Fruit fly (Drosophila melanogaster) whole organism, embryonic: ENCODE data around the gene CG6168.

Source experiments
- Atf6 ChIP-seq: fragments of 200-800 bp; sonication (Bioruptor generic); IDR thresholded peaks from 2 replicates; pipeline ENCODE4 v1.3.6; 2022; ENCODE audit warnings: missing biosample characterization, missing genetic modification characterization
- Awh ChIP-seq: fragments of 200-800 bp; sonication (Bioruptor generic); IDR thresholded peaks from 2 replicates; pipeline ENCODE4, ENCODE4 v1.3.6; 2022; ENCODE audit warnings: missing biosample characterization, missing genetic modification characterization
- CG10267 ChIP-seq: fragments of 200-800 bp; sonication (Bioruptor generic); optimal IDR thresholded peaks from 2 replicates; lab custom pipeline; 2018; ENCODE audit warnings: missing biosample characterization, mild to moderate bottlenecking, missing genetic modification characterization, moderate library complexity
- CG11093 ChIP-seq: fragments of 200-800 bp; sonication (Bioruptor generic); IDR thresholded peaks from 3 replicates; pipeline ENCODE4 v1.3.6; 2022; ENCODE audit warnings: missing biosample characterization, missing genetic modification characterization
- CG11247 ChIP-seq: fragments of 200-800 bp; sonication (Bioruptor generic); IDR thresholded peaks from 2 replicates; pipeline ENCODE4 v1.3.6; 2022; ENCODE audit warnings: missing biosample characterization, missing genetic modification characterization
- CG11504 ChIP-seq: fragments of 200-800 bp; sonication (Bioruptor generic); optimal IDR thresholded peaks from 3 replicates; lab custom pipeline; 2019; ENCODE audit warnings: missing biosample characterization, mild to moderate bottlenecking, missing genetic modification characterization, moderate library complexity
- CG11695 ChIP-seq: fragments of 200-800 bp; sonication (Bioruptor generic); IDR thresholded peaks from 3 replicates; pipeline ENCODE4 v1.3.6; 2022; ENCODE audit warnings: missing biosample characterization, missing genetic modification characterization
- CG14965 ChIP-seq: fragments of 200-800 bp; sonication (Bioruptor generic); optimal IDR thresholded peaks from 2 replicates; lab custom pipeline; 2016; ENCODE audit warnings: missing biosample characterization, missing genetic modification characterization, borderline replicate concordance
- CG30020 ChIP-seq: fragments of 200-800 bp; optimal IDR thresholded peaks from 2 replicates; lab custom pipeline; 2019; ENCODE audit warnings: missing biosample characterization, mild to moderate bottlenecking, missing genetic modification characterization, moderate library complexity
- CG32772 ChIP-seq: fragments of 200-800 bp; sonication (Bioruptor generic); IDR thresholded peaks from 2 replicates; pipeline ENCODE4 v1.3.6; 2022; ENCODE audit warnings: missing biosample characterization, missing genetic modification characterization
- CG3847 ChIP-seq: fragments of 200-800 bp; sonication (Bioruptor generic); IDR thresholded peaks from 2 replicates; pipeline ENCODE4 v1.3.6; 2022; ENCODE audit warnings: missing biosample characterization, missing genetic modification characterization
- CG4617 ChIP-seq: fragments of 200-800 bp; sonication (Bioruptor generic); optimal IDR thresholded peaks from 3 replicates; lab custom pipeline; 2016; ENCODE audit warnings: missing biosample characterization, missing genetic modification characterization, borderline replicate concordance
- CG4730 ChIP-seq: fragments of 200-800 bp; sonication (Bioruptor generic); IDR thresholded peaks from 2 replicates; pipeline ENCODE4 v1.3.6; 2022; ENCODE audit warnings: missing biosample characterization, missing genetic modification characterization
- CG7745 ChIP-seq: fragments of 200-800 bp; sonication (Bioruptor generic); optimal IDR thresholded peaks from 2 replicates; lab custom pipeline; 2018; ENCODE audit warnings: missing biosample characterization, mild to moderate bottlenecking, missing genetic modification characterization, moderate library complexity
- CG8924 ChIP-seq: fragments of 200-800 bp; optimal IDR thresholded peaks from 3 replicates; lab custom pipeline; 2019; ENCODE audit warnings: missing biosample characterization, mild to moderate bottlenecking, missing genetic modification characterization, moderate library complexity
- CG8944 ChIP-seq: fragments of 200-800 bp; sonication (Bioruptor generic); optimal IDR thresholded peaks from 3 replicates; lab custom pipeline; 2016; ENCODE audit warnings: missing biosample characterization, missing genetic modification characterization
- Drgx ChIP-seq: fragments of 200-800 bp; sonication (Bioruptor generic); IDR thresholded peaks from 2 replicates; pipeline ENCODE4 v1.3.6; 2022; ENCODE audit warnings: missing biosample characterization, missing genetic modification characterization
- Gug ChIP-seq: fragments of 200-800 bp; sonication (Bioruptor generic); IDR thresholded peaks from 4 replicates; pipeline ENCODE4 v1.3.6; 2022; ENCODE audit warnings: missing biosample characterization, missing genetic modification characterization
- H15 ChIP-seq: fragments of 200-800 bp; sonication (Bioruptor generic); IDR thresholded peaks from 3 replicates; pipeline ENCODE4 v1.3.6; 2022; ENCODE audit warnings: missing biosample characterization, missing genetic modification characterization
- HmgD ChIP-seq: fragments of 200-800 bp; sonication (Bioruptor generic); optimal IDR thresholded peaks from 3 replicates; lab custom pipeline; 2016; ENCODE audit warnings: missing biosample characterization, missing genetic modification characterization
- HmgZ ChIP-seq: fragments of 200-800 bp; sonication (Bioruptor generic); optimal IDR thresholded peaks from 2 replicates; lab custom pipeline; 2018; ENCODE audit warnings: missing biosample characterization, mild to moderate bottlenecking, missing genetic modification characterization
- Lim3 ChIP-seq: fragments of 200-800 bp; sonication (Bioruptor generic); IDR thresholded peaks from 2 replicates; pipeline ENCODE4 v1.3.6; 2022; ENCODE audit warnings: missing biosample characterization, missing genetic modification characterization
- Meics ChIP-seq: fragments of 200-800 bp; sonication (Bioruptor generic); optimal IDR thresholded peaks from 2 replicates; lab custom pipeline; 2017; ENCODE audit warnings: missing biosample characterization, mild to moderate bottlenecking, missing genetic modification characterization
- NK7.1 ChIP-seq: fragments of 200-800 bp; sonication (Bioruptor generic); optimal IDR thresholded peaks from 3 replicates; lab custom pipeline; 2016; ENCODE audit warnings: missing biosample characterization, missing genetic modification characterization
- Ptx1 ChIP-seq: fragments of 200-800 bp; sonication (Bioruptor generic); IDR thresholded peaks from 2 replicates; pipeline ENCODE4 v1.3.6; 2022; ENCODE audit warnings: missing biosample characterization, missing genetic modification characterization
- Ssrp ChIP-seq: fragments of 200-800 bp; sonication (Bioruptor generic); optimal IDR thresholded peaks from 2 replicates; lab custom pipeline; 2018; ENCODE audit warnings: missing biosample characterization, mild to moderate bottlenecking, missing genetic modification characterization, moderate library complexity
- Taf1 ChIP-seq: fragments of 200-800 bp; sonication (Bioruptor generic); IDR thresholded peaks from 2 replicates; pipeline ENCODE4 v1.3.6; 2022; ENCODE audit warnings: missing biosample characterization, missing genetic modification characterization
- ac ChIP-seq: fragments of 200-800 bp; sonication (Bioruptor generic); optimal IDR thresholded peaks from 3 replicates; lab custom pipeline; 2017; ENCODE audit warnings: missing biosample characterization, mild to moderate bottlenecking, missing genetic modification characterization
- aop ChIP-seq: fragments of 200-800 bp; sonication (Bioruptor generic); IDR thresholded peaks from 2 replicates; pipeline ENCODE4 v1.3.6; 2022; ENCODE audit warnings: missing biosample characterization, missing genetic modification characterization
- cas ChIP-seq: fragments of 200-800 bp; sonication (Bioruptor generic); IDR thresholded peaks from 2 replicates; pipeline ENCODE4 v1.3.6; 2022; ENCODE audit warnings: missing biosample characterization, missing genetic modification characterization
- cato ChIP-seq: fragments of 200-800 bp; sonication (Bioruptor generic); optimal IDR thresholded peaks from 2 replicates; lab custom pipeline; 2016; ENCODE audit warnings: missing biosample characterization, missing genetic modification characterization, borderline replicate concordance
- gce ChIP-seq: fragments of 200-800 bp; sonication (Bioruptor generic); IDR thresholded peaks from 3 replicates; pipeline ENCODE4 v1.3.6; 2022; ENCODE audit warnings: missing biosample characterization, missing genetic modification characterization
- gfzf ChIP-seq: fragments of 200-800 bp; sonication (Bioruptor generic); optimal IDR thresholded peaks from 2 replicates; lab custom pipeline; 2016; ENCODE audit warnings: missing biosample characterization, mild to moderate bottlenecking, missing genetic modification characterization, moderate library complexity
- grau ChIP-seq: fragments of 200-800 bp; optimal IDR thresholded peaks from 3 replicates; lab custom pipeline; 2019; ENCODE audit warnings: missing biosample characterization, mild to moderate bottlenecking, missing genetic modification characterization, moderate library complexity
- gro ChIP-seq: fragments of 200-800 bp; sonication (Bioruptor generic); optimal IDR thresholded peaks from 2 replicates; lab custom pipeline; 2016; ENCODE audit warnings: missing biosample characterization, missing genetic modification characterization
- gsb ChIP-seq: fragments of 200-800 bp; sonication (Bioruptor generic); IDR thresholded peaks from 2 replicates; pipeline ENCODE4 v1.3.6; 2022; ENCODE audit warnings: missing biosample characterization, missing genetic modification characterization
- jigr1 ChIP-seq: fragments of 200-800 bp; sonication (Bioruptor generic); IDR thresholded peaks from 3 replicates; pipeline ENCODE4 v1.3.6; 2022; ENCODE audit warnings: missing biosample characterization, missing genetic modification characterization
- odd ChIP-seq: fragments of 200-800 bp; sonication (Bioruptor generic); optimal IDR thresholded peaks from 2 replicates; lab custom pipeline; 2017; ENCODE audit warnings: missing biosample characterization, mild to moderate bottlenecking, missing genetic modification characterization
- pho ChIP-seq: fragments of 200-800 bp; sonication (Bioruptor generic); optimal IDR thresholded peaks from 2 replicates; lab custom pipeline; 2016; ENCODE audit warnings: missing biosample characterization, missing genetic modification characterization
- pzg ChIP-seq: fragments of 200-800 bp; sonication (Bioruptor generic); optimal IDR thresholded peaks from 3 replicates; lab custom pipeline; 2018; ENCODE audit warnings: missing biosample characterization, mild to moderate bottlenecking, missing genetic modification characterization, moderate library complexity
- slbo ChIP-seq: fragments of 200-800 bp; sonication (Bioruptor generic); IDR thresholded peaks from 2 replicates; pipeline ENCODE4 v1.3.6; 2022; ENCODE audit warnings: missing biosample characterization, missing genetic modification characterization
- ssp ChIP-seq: fragments of 200-800 bp; sonication (Bioruptor generic); IDR thresholded peaks from 2 replicates; pipeline ENCODE4 v1.3.6; 2022; ENCODE audit warnings: missing biosample characterization, missing genetic modification characterization
- tap ChIP-seq: fragments of 200-800 bp; optimal IDR thresholded peaks from 3 replicates; lab custom pipeline; 2019; ENCODE audit warnings: missing biosample characterization, mild to moderate bottlenecking, missing genetic modification characterization, moderate library complexity

Gene CG6168

dm6 chr3L:11351715-11352114 is 30.2 kb upstream of the CG6168 start:
- TF ChIP-seq odd (GFP tag; lab: Kevin White, UChicago) (no peak), CG3847 (no peak), CG8924 (tag; lab: Kevin White, UChicago) (no peak), Meics (no peak), Atf6 (no peak), CG11247 (GFP tag; lab: Robert Waterston, UW) (no peak), gfzf (GFP tag; lab: Kevin White, UChicago) (no peak), HmgD (GFP tag; lab: Kevin White, UChicago) (no peak), HmgZ (no peak), jigr1 (GFP tag; lab: Robert Waterston, UW) (no peak), CG32772 (GFP tag; lab: Robert Waterston, UW) (0 out of 2 replicates have a peak, but pooled peaks have one; percentile 20), NK7.1 (GFP tag; lab: Kevin White, UChicago) (no peak), gce (0 out of 3 replicates have a peak, but pooled peaks have one; percentile 4), gsb (no peak), cas (GFP tag; lab: Robert Waterston, UW) (no peak), H15 (GFP tag; lab: Robert Waterston, UW) (peak; percentile 32; the same call in 1 of the 3 replicates), Ssrp (tag; lab: Kevin White, UChicago) (no peak), CG11093 (GFP tag; lab: Robert Waterston, UW) (no peak), CG11504 (tag; lab: Kevin White, UChicago) (no peak), Taf1 (no peak), CG4617 (GFP tag; lab: Kevin White, UChicago) (no peak), CG11695 (GFP tag; lab: Robert Waterston, UW) (no peak), slbo (GFP tag; lab: Robert Waterston, UW) (0 out of 2 replicates have a peak, but pooled peaks have one; percentile 4), pzg (GFP tag; lab: Kevin White, UChicago) (no peak), aop (GFP tag; lab: Robert Waterston, UW) (no peak), tap (tag; lab: Kevin White, UChicago) (no peak), CG4730 (no peak), CG7745 (no peak), Lim3 (no peak), grau (tag; lab: Kevin White, UChicago) (no peak), gro (GFP tag; lab: Kevin White, UChicago) (no peak), CG8944 (GFP tag; lab: Kevin White, UChicago) (no peak), Awh (GFP tag; lab: Robert Waterston, UW) (0 out of 2 replicates have a peak, but pooled peaks have one; percentile 1), CG14965 (GFP tag; lab: Kevin White, UChicago) (no peak), Drgx (GFP tag; lab: Robert Waterston, UW) (peak; percentile 48; the same call in 1 of the 2 replicates), CG30020 (tag; lab: Kevin White, UChicago) (no peak), pho (GFP tag; lab: Kevin White, UChicago) (no peak), CG10267 (tag; lab: Kevin White, UChicago) (no peak), Ptx1 (GFP tag; lab: Robert Waterston, UW) (0 out of 2 replicates have a peak, but pooled peaks have one; percentile 21), ssp (GFP tag; lab: Robert Waterston, UW) (no peak), cato (GFP tag; lab: Kevin White, UChicago) (no peak), Gug (GFP tag; lab: Robert Waterston, UW) (no peak), ac (GFP tag; lab: Kevin White, UChicago) (no peak)
